Worm (Caenorhabditis elegans): ENCODE data around the gene F35E12.2.

The F35E12.2 gene

DNA sequence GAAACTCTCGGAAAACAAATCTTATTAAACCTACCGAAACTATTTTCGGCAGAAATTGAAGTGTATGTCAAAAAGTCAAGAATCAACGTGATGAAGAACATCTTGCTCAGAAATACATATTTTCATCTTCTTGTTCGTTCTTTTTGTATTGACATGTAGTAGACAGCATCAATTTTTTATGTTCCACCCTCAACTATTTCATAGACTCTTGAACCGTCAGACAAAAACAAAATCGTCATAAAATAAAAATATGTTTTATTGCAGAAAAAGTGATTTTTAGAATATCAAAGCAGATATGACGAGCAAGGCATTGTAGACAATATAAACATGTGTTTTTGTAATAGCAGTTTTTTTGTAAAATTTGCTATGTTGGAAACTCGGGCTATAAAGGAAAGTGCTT lies at the start of gene F35E12.2:
Gene F35E12.2 (minus strand): TSS at position 101 of the 400 bp plus-strand sequence.
- TF ChIP-seq nhr-25 (tag; optimal IDR thresholded peaks at IDR 0.05) = no peak

DNA sequence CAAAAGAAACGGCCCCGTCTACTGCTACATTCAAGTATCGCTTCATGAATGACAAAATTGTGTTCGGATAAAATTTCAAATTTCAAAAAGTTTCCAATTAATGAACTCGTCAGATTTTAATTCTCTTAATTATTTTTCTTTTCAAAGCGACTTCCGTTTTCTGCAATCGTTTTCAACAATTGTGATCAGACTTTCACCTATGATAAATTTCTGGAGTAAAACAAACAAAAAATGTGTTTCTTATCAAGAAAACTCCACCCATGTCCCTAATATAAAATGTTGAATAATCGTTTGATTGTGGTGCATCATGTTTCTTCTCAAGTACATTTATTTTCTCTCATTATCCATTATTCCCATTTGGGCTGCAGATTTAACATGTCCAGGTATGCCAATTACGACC lies 46.5 kb upstream of the F35E12.2 start, which contains the start of gene F20G2.5:
Gene F20G2.5 (plus strand): TSS at position 301 of the 400 bp plus-strand sequence.
- TF ChIP-seq fkh-10 (GFP tag; optimal IDR thresholded peaks at IDR 0.05) = no peak
- TF ChIP-seq ztf-11 (tag; optimal IDR thresholded peaks at IDR 0.05) = no peak
- TF ChIP-seq elt-2 (tag; optimal IDR thresholded peaks at IDR 0.05) = peak; percentile 40
- peak; percentile 40 for TF ChIP-seq pqm-1 (tag; optimal IDR thresholded peaks at IDR 0.05)
- no peak for TF ChIP-seq unc-62 (GFP tag; optimal IDR thresholded peaks at IDR 0.05)

DNA sequence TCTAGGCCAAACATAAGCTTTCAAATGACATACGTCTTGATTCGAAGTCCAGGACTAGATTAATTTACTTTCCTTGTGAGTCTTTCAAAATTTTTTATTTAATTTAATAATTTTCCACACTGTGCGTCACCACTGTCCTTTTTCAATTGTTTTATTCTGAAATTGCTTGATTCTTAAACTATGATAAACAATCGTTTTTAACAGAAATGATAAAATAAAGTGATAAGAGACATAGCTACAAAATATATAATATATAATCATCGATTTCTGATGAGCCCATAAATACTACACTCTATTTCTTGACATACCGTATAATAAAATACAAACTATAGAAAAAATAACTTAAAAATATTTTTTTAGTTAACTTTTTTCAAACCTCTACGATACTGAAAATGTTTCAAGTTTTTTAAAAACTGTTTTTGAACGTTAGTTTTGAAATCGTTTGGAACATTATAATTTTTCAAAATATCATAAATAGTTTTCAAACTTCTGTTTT lies 44.3 kb upstream of the F35E12.2 start, which contains the start of gene nas-24:
Gene nas-24 (plus strand): TSS at position 446 of the 496 bp plus-strand sequence.
- TF ChIP-seq pqm-1 (tag; optimal IDR thresholded peaks at IDR 0.05) (peak; percentile 85), elt-2 (tag; optimal IDR thresholded peaks at IDR 0.05) (peak; percentile 51), ceh-16 (tag; optimal IDR thresholded peaks at IDR 0.05) (no peak)

DNA sequence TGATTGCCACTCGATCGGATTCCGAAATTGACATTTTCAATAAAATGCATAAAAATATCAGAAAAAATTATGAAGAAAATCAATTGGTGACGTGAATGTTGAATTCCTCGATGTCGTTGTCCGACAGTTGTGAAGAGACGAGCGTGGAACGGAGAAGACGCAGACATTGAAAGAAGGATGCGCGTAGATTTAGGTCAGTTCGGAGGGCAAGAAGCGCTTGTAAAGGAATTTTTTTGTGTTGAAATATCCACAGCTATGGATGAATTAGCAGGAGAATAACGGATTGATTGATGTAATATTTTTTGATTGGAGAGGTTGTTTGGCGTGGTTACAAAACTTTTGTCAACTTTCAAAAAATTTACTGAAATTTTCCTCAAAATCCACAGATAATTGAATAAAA lies 43.7 kb upstream of the F35E12.2 start, which contains the start of gene F20G2.3:
Gene F20G2.3 (minus strand): TSS at position 101 of the 400 bp plus-strand sequence.
- TF ChIP-seq nhr-23 (tag; optimal IDR thresholded peaks at IDR 0.05) = peak; percentile 63
- no peak for TF ChIP-seq lsy-12 (tag; optimal IDR thresholded peaks at IDR 0.05)

DNA sequence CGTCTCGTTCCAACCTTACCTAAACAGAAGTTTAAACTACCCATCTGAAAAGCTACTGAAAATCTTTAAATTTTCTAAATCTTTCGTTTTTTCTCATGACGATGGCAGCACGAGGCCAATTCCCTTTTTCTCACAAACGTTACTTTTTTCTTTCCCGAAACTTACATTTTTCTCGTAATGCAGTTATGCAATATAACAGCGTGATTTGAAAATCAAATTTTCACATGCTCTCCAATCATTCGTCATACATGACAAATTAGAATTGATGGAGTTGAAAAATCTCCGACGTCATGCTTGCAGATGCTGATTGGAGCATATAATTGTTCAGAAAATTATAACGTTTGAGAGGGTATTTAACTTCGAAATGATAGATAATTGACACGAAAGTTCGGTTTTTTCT lies 39.0 kb upstream of the F35E12.2 start:
- TF ChIP-seq nhr-11 (tag; optimal IDR thresholded peaks at IDR 0.05) (peak; percentile 18), mml-1 (tag; optimal IDR thresholded peaks at IDR 0.05) (no peak), fkh-2 (tag; optimal IDR thresholded peaks at IDR 0.05) (no peak), ceh-9 (tag; optimal IDR thresholded peaks at IDR 0.05) (no peak), fos-1 (tag; optimal IDR thresholded peaks at IDR 0.05) (no peak)

DNA sequence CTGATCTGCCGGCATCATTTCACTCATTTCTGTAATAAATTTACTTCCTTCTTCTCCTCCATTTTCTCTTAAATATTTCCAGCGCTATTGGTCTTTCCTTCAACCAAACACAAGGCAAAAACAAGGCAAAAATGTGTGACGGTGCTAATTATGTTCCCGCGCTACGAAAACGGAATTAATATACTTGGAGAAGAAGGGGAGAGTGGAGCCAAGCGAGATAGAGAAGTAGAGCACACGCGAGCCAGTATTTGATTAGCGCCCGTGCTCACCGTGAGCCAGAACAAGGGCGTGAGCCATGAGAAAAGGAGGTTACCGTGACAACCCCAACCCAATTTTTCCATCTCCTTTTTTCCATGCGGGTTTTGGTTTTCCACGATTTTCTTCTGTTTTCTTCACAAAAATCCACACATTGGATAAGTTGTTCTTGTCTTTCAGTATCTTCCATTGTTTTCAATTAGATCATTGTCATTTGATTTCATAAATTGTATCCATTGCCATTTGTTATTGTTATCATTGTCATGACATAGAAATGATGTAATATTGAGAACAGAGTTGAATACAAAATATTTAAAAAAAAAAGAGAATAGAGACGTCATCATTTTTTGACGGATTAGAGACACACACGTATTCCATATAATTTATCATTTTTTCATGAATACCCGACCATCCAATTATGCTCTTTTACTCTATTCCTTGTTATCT lies 37.9 kb upstream of the F35E12.2 start, which contains the start of gene F20G2.6:
Gene F20G2.6 (plus strand): TSS at position 652 of the 702 bp plus-strand sequence.
- no peak for TF ChIP-seq nhr-11 (tag; optimal IDR thresholded peaks at IDR 0.05)
- no peak for TF ChIP-seq egl-27 (tag; optimal IDR thresholded peaks at IDR 0.05)
- no peak for TF ChIP-seq ztf-4 (tag; optimal IDR thresholded peaks at IDR 0.05)
- no peak for TF ChIP-seq eor-1 (tag; optimal IDR thresholded peaks at IDR 0.05)
- TF ChIP-seq mml-1 (tag; optimal IDR thresholded peaks at IDR 0.05) = no peak
- no peak for TF ChIP-seq fos-1 (tag; optimal IDR thresholded peaks at IDR 0.05)
- TF ChIP-seq nhr-12 (tag; optimal IDR thresholded peaks at IDR 0.05) = no peak
- no peak for TF ChIP-seq daf-12 (tag; optimal IDR thresholded peaks at IDR 0.05)
- TF ChIP-seq pqm-1 (tag; optimal IDR thresholded peaks at IDR 0.05) = no peak
- TF ChIP-seq snpc-4 (tag; optimal IDR thresholded peaks at IDR 0.05) = no peak
- TF ChIP-seq lin-15B (tag; optimal IDR thresholded peaks at IDR 0.05) = no peak
- TF ChIP-seq pha-4 (tag; optimal IDR thresholded peaks at IDR 0.05) = no peak
- TF ChIP-seq unc-62 (GFP tag; optimal IDR thresholded peaks at IDR 0.05) = no peak
- TF ChIP-seq aly-2 (tag; optimal IDR thresholded peaks at IDR 0.05) = no peak
- no peak for TF ChIP-seq fkh-2 (tag; optimal IDR thresholded peaks at IDR 0.05)
- TF ChIP-seq zag-1 (tag; optimal IDR thresholded peaks at IDR 0.05) = no peak
- no peak for TF ChIP-seq skn-1 (tag; optimal IDR thresholded peaks at IDR 0.05)
- no peak for TF ChIP-seq nhr-23 (tag; optimal IDR thresholded peaks at IDR 0.05)

DNA sequence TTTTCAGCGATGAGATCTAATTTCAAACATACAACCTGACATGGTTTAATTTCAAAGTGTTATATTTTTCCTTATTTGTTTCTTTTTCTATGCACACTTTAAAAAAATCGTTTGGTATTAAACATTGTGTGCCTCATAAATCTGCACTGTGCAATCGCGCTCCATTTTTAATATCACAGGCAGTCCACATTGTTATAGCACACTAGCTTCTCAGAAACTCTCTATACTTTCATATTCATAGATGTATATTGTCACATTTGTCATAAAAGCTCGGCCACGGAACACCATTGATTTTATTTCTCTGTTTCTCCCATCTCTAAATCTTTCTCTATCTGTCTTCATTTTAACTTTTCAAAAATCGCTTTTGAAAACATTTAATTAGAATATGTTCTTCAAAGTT lies 32.7 kb upstream of the F35E12.2 start:
- peak; percentile 29 for TF ChIP-seq nfya-1 (tag; optimal IDR thresholded peaks at IDR 0.05; ENCODE audit: insufficient read depth)
- no peak for TF ChIP-seq nhr-25 (tag; optimal IDR thresholded peaks at IDR 0.05)
- TF ChIP-seq lin-15B (tag; optimal IDR thresholded peaks at IDR 0.05) = peak; percentile 66
- peak; percentile 56 for TF ChIP-seq snpc-4 (tag; optimal IDR thresholded peaks at IDR 0.05)
- peak; percentile 34 for TF ChIP-seq lin-39 (tag; optimal IDR thresholded peaks at IDR 0.05)
- TF ChIP-seq pha-4 (tag; optimal IDR thresholded peaks at IDR 0.05) = peak; percentile 49
- TF ChIP-seq nhr-237 (tag; optimal IDR thresholded peaks at IDR 0.05) = no peak
